Fruit fly (Drosophila melanogaster) whole organism, embryonic: ENCODE measurements around the gene CG17562.

Experiments used
- ATbp ChIP-seq: fragments of 200-800 bp; sonication (Bioruptor generic); optimal IDR thresholded peaks from 2 replicates; lab custom pipeline; 2017; ENCODE audit warnings: missing biosample characterization, mild to moderate bottlenecking, missing genetic modification characterization, missing genetic modification reagents
- Aef1 ChIP-seq: fragments of 200-800 bp; sonication (Bioruptor generic); IDR thresholded peaks from 3 replicates; pipeline ENCODE4 v1.3.6; 2022; ENCODE audit warnings: missing biosample characterization, missing genetic modification characterization
- CG10147 ChIP-seq: fragments of 200-800 bp; sonication (Bioruptor generic); optimal IDR thresholded peaks from 2 replicates; lab custom pipeline; 2019; ENCODE audit warnings: missing biosample characterization, mild to moderate bottlenecking, missing genetic modification characterization, moderate library complexity
- CG10321 ChIP-seq: fragments of 200-800 bp; sonication (Bioruptor generic); IDR thresholded peaks from 2 replicates; pipeline ENCODE4 v1.3.6; 2022; ENCODE audit warnings: missing biosample characterization, missing genetic modification characterization
- CG11085 ChIP-seq: fragments of 200-800 bp; sonication (Bioruptor generic); IDR thresholded peaks from 2 replicates; pipeline ENCODE4 v1.3.6; 2022; ENCODE audit warnings: missing biosample characterization, missing genetic modification characterization
- CG15514 ChIP-seq: fragments of 200-800 bp; sonication (Bioruptor generic); optimal IDR thresholded peaks from 3 replicates; lab custom pipeline; 2017; ENCODE audit warnings: missing biosample characterization, missing genetic modification characterization, mild to moderate bottlenecking, moderate library complexity, missing genetic modification reagents
- CG2202 ChIP-seq: fragments of 200-800 bp; sonication (Bioruptor generic); optimal IDR thresholded peaks from 2 replicates; lab custom pipeline; 2018; ENCODE audit warnings: missing biosample characterization, mild to moderate bottlenecking, missing genetic modification characterization
- CG30403 ChIP-seq: fragments of 200-800 bp; sonication (Bioruptor generic); optimal IDR thresholded peaks from 3 replicates; lab custom pipeline; 2016; ENCODE audit warnings: missing biosample characterization, missing genetic modification characterization
- CG33557 ChIP-seq: fragments of 200-800 bp; sonication (Bioruptor generic); optimal IDR thresholded peaks from 2 replicates; lab custom pipeline; 2019; ENCODE audit warnings: missing biosample characterization, mild to moderate bottlenecking, missing genetic modification characterization, moderate library complexity
- CG3838 ChIP-seq: fragments of 200-800 bp; sonication (Bioruptor generic); optimal IDR thresholded peaks from 3 replicates; lab custom pipeline; 2016; ENCODE audit warnings: missing biosample characterization, missing genetic modification characterization
- CG4282 ChIP-seq: fragments of 200-800 bp; sonication (Bioruptor generic); optimal IDR thresholded peaks from 2 replicates; lab custom pipeline; 2016; ENCODE audit warnings: missing biosample characterization, missing genetic modification characterization
- CG4360 ChIP-seq: fragments of 200-800 bp; sonication (Bioruptor generic); IDR thresholded peaks from 2 replicates; pipeline ENCODE4 v1.3.6; 2022; ENCODE audit warnings: missing biosample characterization, missing genetic modification characterization
- CG6791 ChIP-seq: fragments of 200-800 bp; sonication (Bioruptor generic); IDR thresholded peaks from 3 replicates; pipeline ENCODE4 v1.3.6; 2022; ENCODE audit warnings: missing biosample characterization, missing genetic modification characterization; ENCODE audit not compliant: partially characterized antibody
- CG8388 ChIP-seq: fragments of 200-800 bp; sonication (Bioruptor generic); optimal IDR thresholded peaks from 2 replicates; lab custom pipeline; 2019; ENCODE audit warnings: missing biosample characterization, mild to moderate bottlenecking, missing genetic modification characterization, moderate library complexity
- Dbx ChIP-seq: fragments of 200-800 bp; sonication (Bioruptor generic); IDR thresholded peaks from 3 replicates; pipeline ENCODE4 v1.3.6; 2022; ENCODE audit warnings: missing biosample characterization, missing genetic modification characterization
- Dip3 ChIP-seq: fragments of 200-800 bp; sonication (Bioruptor generic); optimal IDR thresholded peaks from 3 replicates; lab custom pipeline; 2016; ENCODE audit warnings: missing biosample characterization, missing genetic modification characterization
- Eip74EF ChIP-seq, 2 experiments: fragments of 200-800 bp in 1 of 2; fragments of >200 bp in 1 of 2; sonication (Bioruptor generic) in 1 of 2; optimal IDR thresholded peaks; 2 replicates each; lab custom pipeline; 2017 to 2019; ENCODE audit warnings: missing biosample characterization in 2 of 2, missing genetic modification characterization in 2 of 2, mild to moderate bottlenecking in 1 of 2, moderate library complexity in 1 of 2
- Hmx ChIP-seq: fragments of 200-800 bp; sonication (Bioruptor generic); optimal IDR thresholded peaks from 2 replicates; lab custom pipeline; 2016; ENCODE audit warnings: missing biosample characterization, missing genetic modification characterization
- Jarid2 ChIP-seq: fragments of 200-800 bp; sonication (Bioruptor generic); optimal IDR thresholded peaks from 3 replicates; lab custom pipeline; 2017; ENCODE audit warnings: mild to moderate bottlenecking, missing biosample characterization, missing genetic modification reagents, missing genetic modification characterization
- Lhr ChIP-seq: fragments of 200-800 bp; sonication (Bioruptor generic); optimal IDR thresholded peaks from 3 replicates; lab custom pipeline; 2017; ENCODE audit warnings: mild to moderate bottlenecking, missing biosample characterization, missing genetic modification reagents, missing genetic modification characterization
- Meics ChIP-seq: fragments of 200-800 bp; sonication (Bioruptor generic); optimal IDR thresholded peaks from 2 replicates; lab custom pipeline; 2017; ENCODE audit warnings: missing biosample characterization, mild to moderate bottlenecking, missing genetic modification characterization
- Ptx1 ChIP-seq: fragments of 200-800 bp; sonication (Bioruptor generic); IDR thresholded peaks from 2 replicates; pipeline ENCODE4 v1.3.6; 2022; ENCODE audit warnings: missing biosample characterization, missing genetic modification characterization
- Sox100B ChIP-seq: fragments of 200-800 bp; sonication (Bioruptor generic); optimal IDR thresholded peaks from 3 replicates; lab custom pipeline; 2018; ENCODE audit warnings: missing biosample characterization, mild to moderate bottlenecking, missing genetic modification characterization
- Sox102F ChIP-seq: fragments of 200-800 bp; sonication (Bioruptor generic); optimal IDR thresholded peaks from 2 replicates; lab custom pipeline; 2018; ENCODE audit warnings: missing biosample characterization, mild to moderate bottlenecking, missing genetic modification characterization, moderate library complexity
- aop ChIP-seq: fragments of 200-800 bp; sonication (Bioruptor generic); IDR thresholded peaks from 2 replicates; pipeline ENCODE4 v1.3.6; 2022; ENCODE audit warnings: missing biosample characterization, missing genetic modification characterization
- ato ChIP-seq: fragments of 200-800 bp; sonication (Bioruptor generic); IDR thresholded peaks from 2 replicates; pipeline ENCODE4 v1.3.6; 2022; ENCODE audit warnings: missing biosample characterization, missing genetic modification characterization; ENCODE audit not compliant: partially characterized antibody
- chinmo ChIP-seq: fragments of 200-800 bp; sonication (Bioruptor generic); IDR thresholded peaks from 4 replicates; pipeline ENCODE4 v1.3.6; 2022; ENCODE audit warnings: missing biosample characterization, missing genetic modification characterization; ENCODE audit not compliant: partially characterized antibody
- da ChIP-seq: fragments of 200-800 bp; sonication (Bioruptor generic); optimal IDR thresholded peaks from 2 replicates; lab custom pipeline; 2016; ENCODE audit warnings: missing biosample characterization, missing genetic modification characterization
- dpn ChIP-seq, 2 experiments: fragments of 200-800 bp; sonication (Bioruptor generic); optimal IDR thresholded peaks; 3 replicates each; lab custom pipeline; 2016; ENCODE audit warnings: missing biosample characterization in 2 of 2, missing genetic modification characterization in 2 of 2
- eyg ChIP-seq: fragments of 200-800 bp; sonication (Bioruptor generic); optimal IDR thresholded peaks from 3 replicates; lab custom pipeline; 2016; ENCODE audit warnings: missing biosample characterization, missing genetic modification characterization
- fu2 ChIP-seq: fragments of 200-800 bp; sonication (Bioruptor generic); optimal IDR thresholded peaks from 2 replicates; lab custom pipeline; 2016; ENCODE audit warnings: missing biosample characterization, missing genetic modification characterization
- grn ChIP-seq: fragments of 200-800 bp; sonication (Bioruptor generic); optimal IDR thresholded peaks from 3 replicates; lab custom pipeline; 2017; ENCODE audit warnings: missing biosample characterization, missing genetic modification characterization
- hth ChIP-seq: fragments of >200 bp; optimal IDR thresholded peaks from 2 replicates; lab custom pipeline; 2017; ENCODE audit warnings: inconsistent platforms
- jigr1 ChIP-seq: fragments of 200-800 bp; sonication (Bioruptor generic); IDR thresholded peaks from 3 replicates; pipeline ENCODE4 v1.3.6; 2022; ENCODE audit warnings: missing biosample characterization, missing genetic modification characterization
- kah ChIP-seq: fragments of 200-800 bp; sonication (Bioruptor generic); optimal IDR thresholded peaks from 2 replicates; lab custom pipeline; 2018; ENCODE audit warnings: missing biosample characterization, mild to moderate bottlenecking, missing genetic modification characterization
- lov ChIP-seq, 2 experiments: fragments of 200-800 bp in 1 of 2; fragments of >200 bp in 1 of 2; sonication (Bioruptor generic) in 1 of 2; IDR thresholded peaks in 1 of 2; optimal IDR thresholded peaks in 1 of 2; 2 replicates in 1 of 2; 3 replicates in 1 of 2; pipeline versions ENCODE4 v1.3.6 to Lab custom; 2017 to 2022; ENCODE audit warnings: missing biosample characterization in 1 of 2, missing genetic modification characterization in 1 of 2
- nau ChIP-seq: fragments of 200-800 bp; sonication (Bioruptor generic); optimal IDR thresholded peaks from 3 replicates; lab custom pipeline; 2017; ENCODE audit warnings: missing biosample characterization, mild to moderate bottlenecking, missing genetic modification characterization, missing genetic modification reagents
- nerfin-1 ChIP-seq: fragments of 200-800 bp; sonication (Bioruptor generic); optimal IDR thresholded peaks from 3 replicates; lab custom pipeline; 2019; ENCODE audit warnings: missing biosample characterization, mild to moderate bottlenecking, missing genetic modification characterization, moderate library complexity
- nmo ChIP-seq: fragments of 200-800 bp; sonication (Bioruptor generic); optimal IDR thresholded peaks from 2 replicates; lab custom pipeline; 2018; ENCODE audit warnings: missing biosample characterization, mild to moderate bottlenecking, missing genetic modification characterization, moderate library complexity
- prd ChIP-seq, 3 experiments: fragments of >200 bp in 2 of 3; fragments of 200-800 bp in 1 of 3; sonication (Bioruptor generic) in 1 of 3; optimal IDR thresholded peaks in 2 of 3; IDR thresholded peaks in 1 of 3; 2 replicates in 2 of 3; 3 replicates in 1 of 3; pipeline versions ENCODE4 v1.3.6 to Lab custom; 2017 to 2022; ENCODE audit warnings: missing biosample characterization in 1 of 3, missing genetic modification characterization in 1 of 3
- pzg ChIP-seq: fragments of 200-800 bp; sonication (Bioruptor generic); optimal IDR thresholded peaks from 3 replicates; lab custom pipeline; 2018; ENCODE audit warnings: missing biosample characterization, mild to moderate bottlenecking, missing genetic modification characterization, moderate library complexity
- run ChIP-seq: fragments of 200-800 bp; sonication (Bioruptor generic); optimal IDR thresholded peaks from 3 replicates; lab custom pipeline; 2018; ENCODE audit warnings: missing biosample characterization, mild to moderate bottlenecking, missing genetic modification characterization
- shn ChIP-seq: fragments of 200-800 bp; sonication (Bioruptor generic); optimal IDR thresholded peaks from 3 replicates; lab custom pipeline; 2016; ENCODE audit warnings: missing biosample characterization, missing genetic modification characterization
- so ChIP-seq: fragments of 200-800 bp; sonication (Bioruptor generic); IDR thresholded peaks from 3 replicates; pipeline ENCODE4 v1.3.6; 2022; ENCODE audit warnings: missing biosample characterization, missing genetic modification characterization
- stc ChIP-seq: fragments of 200-800 bp; sonication (Bioruptor generic); IDR thresholded peaks from 2 replicates; pipeline ENCODE4 v1.3.6; 2022; ENCODE audit warnings: missing biosample characterization, missing genetic modification characterization
- tna ChIP-seq: fragments of 200-800 bp; sonication (Bioruptor generic); IDR thresholded peaks from 2 replicates; pipeline ENCODE4 v1.3.6; 2022; ENCODE audit warnings: missing biosample characterization, missing genetic modification characterization; ENCODE audit not compliant: partially characterized antibody
- trem ChIP-seq: fragments of 200-800 bp; optimal IDR thresholded peaks from 3 replicates; lab custom pipeline; 2019; ENCODE audit warnings: missing biosample characterization, mild to moderate bottlenecking, missing genetic modification characterization, moderate library complexity
- trh ChIP-seq: fragments of 200-800 bp; sonication (Bioruptor generic); optimal IDR thresholded peaks from 2 replicates; lab custom pipeline; 2016; ENCODE audit warnings: missing biosample characterization, missing genetic modification characterization
- z ChIP-seq: fragments of 200-800 bp; sonication (Bioruptor generic); IDR thresholded peaks from 3 replicates; pipeline ENCODE4 v1.3.6; 2022; ENCODE audit warnings: missing biosample characterization, missing genetic modification characterization
- zen2 ChIP-seq: fragments of 200-800 bp; sonication (Bioruptor generic); IDR thresholded peaks from 3 replicates; pipeline ENCODE4 v1.3.6; 2022; ENCODE audit warnings: missing biosample characterization, missing genetic modification characterization; ENCODE audit not compliant: partially characterized antibody

CG17562 gene

DNA sequence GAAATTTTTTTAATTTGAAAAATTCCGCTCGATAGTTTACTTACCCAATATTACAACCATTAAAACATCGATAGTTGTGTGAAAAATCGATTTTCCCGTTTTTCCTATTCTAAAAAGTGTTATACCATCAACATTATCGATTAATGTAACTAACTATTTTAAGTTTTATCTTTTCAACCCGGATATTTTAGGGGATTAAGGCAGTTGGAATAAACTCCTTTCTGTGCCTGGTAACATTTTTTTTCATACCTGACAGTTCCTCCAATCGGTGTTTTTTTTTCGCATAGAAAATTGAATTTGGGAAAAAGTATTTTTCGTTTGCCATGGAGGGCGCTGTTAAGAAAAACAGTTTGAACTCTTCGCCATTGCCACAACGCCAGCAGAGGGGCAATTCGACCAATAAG is 24.9 kb downstream of the CG17562 start, which contains the start of gene nonA-l:
Gene nonA-l, plus strand, starts transcription at position 201 of the 404 bp plus-strand sequence.
- TF ChIP-seq Jarid2 (no peak), CG2202 (tag; lab: Kevin White, UChicago) (no peak), Sox102F (no peak), CG8388 (GFP tag; lab: Kevin White, UChicago) (no peak), CG4360 (GFP tag; lab: Robert Waterston, UW) (no peak), Lhr (GFP tag; lab: Kevin White, UChicago) (peak; percentile 38), Hmx (GFP tag; lab: Kevin White, UChicago) (no peak), trh (GFP tag; lab: Kevin White, UChicago) (no peak), CG10147 (no peak), shn (GFP tag; lab: Kevin White, UChicago) (no peak), trem (tag; lab: Kevin White, UChicago) (peak; percentile 53), so (GFP tag; lab: Robert Waterston, UW) (no peak), ato (GFP tag; lab: Robert Waterston, UW) (peak; percentile 73), kah (GFP tag; lab: Kevin White, UChicago) (no peak), nau (no peak), z (GFP tag; lab: Robert Waterston, UW) (no peak), grn (GFP tag; lab: Kevin White, UChicago) (no peak), hth (lab: Kevin White, UChicago) (no peak), nmo (GFP tag; lab: Kevin White, UChicago) (peak; percentile 42), Meics (GFP tag; lab: Kevin White, UChicago) (no peak), nerfin-1 (tag; lab: Kevin White, UChicago) (no peak), lov (optimal IDR thresholded peaks at IDR 0.05; lab: Kevin White, UChicago) (no peak), lov (GFP tag; IDR thresholded peaks at IDR 0.05; lab: Robert Waterston, UW) (no peak), CG15514 (GFP tag; lab: Kevin White, UChicago) (no peak), Dip3 (GFP tag; lab: Kevin White, UChicago) (no peak), tna (GFP tag; lab: Robert Waterston, UW) (peak; percentile 73), chinmo (GFP tag; lab: Robert Waterston, UW) (0 out of 4 replicates have a peak, but pooled peaks have one; percentile 60), CG11085 (no peak), prd (optimal IDR thresholded peaks at IDR 0.05; lab: Kevin White, UChicago) (no peak), prd (GFP tag; IDR thresholded peaks at IDR 0.05; lab: Robert Waterston, UW) (no peak), da (GFP tag; lab: Kevin White, UChicago) (no peak), Eip74EF (GFP tag; optimal IDR thresholded peaks at IDR 0.05; lab: Kevin White, UChicago) (no peak), jigr1 (GFP tag; lab: Robert Waterston, UW) (no peak), CG33557 (GFP tag; lab: Kevin White, UChicago) (no peak), CG4282 (GFP tag; lab: Kevin White, UChicago) (no peak), fu2 (GFP tag; lab: Kevin White, UChicago) (no peak), CG6791 (GFP tag; lab: Robert Waterston, UW) (peak; percentile 85), Dbx (GFP tag; lab: Robert Waterston, UW) (no peak), ATbp (no peak), run (tag; lab: Kevin White, UChicago) (no peak), zen2 (GFP tag; lab: Robert Waterston, UW) (no peak; the same call in 2 of the 3 replicates), CG10321 (GFP tag; lab: Robert Waterston, UW) (no peak), eyg (GFP tag; lab: Kevin White, UChicago) (no peak), Ptx1 (GFP tag; lab: Robert Waterston, UW) (no peak), pzg (GFP tag; lab: Kevin White, UChicago) (peak; percentile 70), aop (GFP tag; lab: Robert Waterston, UW) (no peak), Aef1 (no peak), CG30403 (GFP tag; lab: Kevin White, UChicago) (no peak), stc (GFP tag; lab: Robert Waterston, UW) (no peak), CG3838 (GFP tag; lab: Kevin White, UChicago) (no peak), Sox100B (GFP tag; lab: Kevin White, UChicago) (no peak), dpn (GFP tag; optimal IDR thresholded peaks at IDR 0.05; lab: Kevin White, UChicago) (no peak)
